Fruit fly (Drosophila melanogaster) whole organism, embryonic: ENCODE measurements around the gene Tep4.

Experiments used
- Abd-B ChIP-seq: fragments of 200-800 bp; sonication (Bioruptor generic); optimal IDR thresholded peaks from 2 replicates; lab custom pipeline; 2018; ENCODE audit warnings: missing biosample characterization, mild to moderate bottlenecking, missing genetic modification characterization, moderate library complexity
- Blimp-1 ChIP-seq: fragments of 200-800 bp; sonication (Bioruptor generic); optimal IDR thresholded peaks from 3 replicates; lab custom pipeline; 2018; ENCODE audit warnings: missing biosample characterization, missing genetic modification characterization, mild to moderate bottlenecking, moderate library complexity, missing genetic modification reagents
- CG10209 ChIP-seq: fragments of 200-800 bp; sonication (Bioruptor generic); optimal IDR thresholded peaks from 3 replicates; lab custom pipeline; 2017; ENCODE audit warnings: missing biosample characterization, mild to moderate bottlenecking, missing genetic modification characterization, missing genetic modification reagents
- CG11723 ChIP-seq: fragments of 200-800 bp; sonication (Bioruptor generic); optimal IDR thresholded peaks from 2 replicates; lab custom pipeline; 2017; ENCODE audit warnings: missing biosample characterization, mild to moderate bottlenecking, missing genetic modification characterization
- CG15696 ChIP-seq: fragments of 200-800 bp; sonication (Bioruptor generic); optimal IDR thresholded peaks from 2 replicates; lab custom pipeline; 2019; ENCODE audit warnings: missing biosample characterization, mild to moderate bottlenecking, missing genetic modification characterization, moderate library complexity
- CG17385 ChIP-seq: fragments of 200-800 bp; sonication (Bioruptor generic); optimal IDR thresholded peaks from 3 replicates; lab custom pipeline; 2018; ENCODE audit warnings: missing biosample characterization, mild to moderate bottlenecking, missing genetic modification characterization
- CG3065 ChIP-seq: fragments of 200-800 bp; sonication (Bioruptor generic); optimal IDR thresholded peaks from 2 replicates; lab custom pipeline; 2016; ENCODE audit warnings: missing biosample characterization, missing genetic modification characterization
- CG31388 ChIP-seq: fragments of 200-800 bp; sonication (Bioruptor generic); optimal IDR thresholded peaks from 2 replicates; lab custom pipeline; 2016; ENCODE audit warnings: missing biosample characterization, missing genetic modification characterization
- CG31441 ChIP-seq: fragments of 200-800 bp; sonication (Bioruptor generic); IDR thresholded peaks from 2 replicates; pipeline ENCODE4 v1.3.6; 2022; ENCODE audit warnings: missing biosample characterization, missing genetic modification characterization
- CG32772 ChIP-seq: fragments of 200-800 bp; sonication (Bioruptor generic); IDR thresholded peaks from 2 replicates; pipeline ENCODE4 v1.3.6; 2022; ENCODE audit warnings: missing biosample characterization, missing genetic modification characterization
- CG42726 ChIP-seq: fragments of 200-800 bp; sonication (Bioruptor generic); IDR thresholded peaks from 2 replicates; pipeline ENCODE4 v1.3.6; 2022; ENCODE audit warnings: missing biosample characterization, missing genetic modification characterization; ENCODE audit not compliant: partially characterized antibody
- CG6791 ChIP-seq: fragments of 200-800 bp; sonication (Bioruptor generic); IDR thresholded peaks from 3 replicates; pipeline ENCODE4 v1.3.6; 2022; ENCODE audit warnings: missing biosample characterization, missing genetic modification characterization; ENCODE audit not compliant: partially characterized antibody
- CG6854 ChIP-seq: fragments of 200-800 bp; sonication (Bioruptor generic); optimal IDR thresholded peaks from 3 replicates; lab custom pipeline; 2017; ENCODE audit warnings: missing biosample characterization, mild to moderate bottlenecking, missing genetic modification characterization
- CG8388 ChIP-seq: fragments of 200-800 bp; sonication (Bioruptor generic); optimal IDR thresholded peaks from 2 replicates; lab custom pipeline; 2019; ENCODE audit warnings: missing biosample characterization, mild to moderate bottlenecking, missing genetic modification characterization, moderate library complexity
- CoRest ChIP-seq: fragments of 200-800 bp; sonication (Bioruptor generic); optimal IDR thresholded peaks from 3 replicates; lab custom pipeline; 2018; ENCODE audit warnings: missing biosample characterization, mild to moderate bottlenecking, missing genetic modification characterization, moderate library complexity
- CrebB ChIP-seq: fragments of 200-800 bp; sonication (Bioruptor generic); optimal IDR thresholded peaks from 3 replicates; lab custom pipeline; 2018; ENCODE audit warnings: missing biosample characterization, mild to moderate bottlenecking, missing genetic modification characterization
- D ChIP-seq, 2 experiments: fragments of 200-800 bp in 1 of 2; fragments of >200 bp in 1 of 2; sonication (Bioruptor generic) in 1 of 2; optimal IDR thresholded peaks; 2 replicates in 1 of 2; 3 replicates in 1 of 2; lab custom pipeline; 2017; ENCODE audit warnings: mild to moderate bottlenecking in 1 of 2, missing biosample characterization in 1 of 2, missing genetic modification characterization in 1 of 2, missing genetic modification reagents in 1 of 2
- HLHmδ ChIP-seq: fragments of 200-800 bp; sonication (Bioruptor generic); optimal IDR thresholded peaks from 2 replicates; lab custom pipeline; 2018; ENCODE audit warnings: missing biosample characterization, mild to moderate bottlenecking, missing genetic modification characterization, moderate library complexity
- HmgZ ChIP-seq: fragments of 200-800 bp; sonication (Bioruptor generic); optimal IDR thresholded peaks from 2 replicates; lab custom pipeline; 2018; ENCODE audit warnings: missing biosample characterization, mild to moderate bottlenecking, missing genetic modification characterization
- Hmx ChIP-seq: fragments of 200-800 bp; sonication (Bioruptor generic); optimal IDR thresholded peaks from 2 replicates; lab custom pipeline; 2016; ENCODE audit warnings: missing biosample characterization, missing genetic modification characterization
- Hr3 ChIP-seq: fragments of 200-800 bp; sonication (Bioruptor generic); optimal IDR thresholded peaks from 3 replicates; lab custom pipeline; 2016; ENCODE audit warnings: missing biosample characterization, missing genetic modification characterization
- Max ChIP-seq: fragments of 200-800 bp; sonication (Bioruptor generic); optimal IDR thresholded peaks from 2 replicates; lab custom pipeline; 2016; ENCODE audit warnings: missing biosample characterization, mild to moderate bottlenecking, missing genetic modification characterization
- Ssrp ChIP-seq: fragments of 200-800 bp; sonication (Bioruptor generic); optimal IDR thresholded peaks from 2 replicates; lab custom pipeline; 2018; ENCODE audit warnings: missing biosample characterization, mild to moderate bottlenecking, missing genetic modification characterization, moderate library complexity
- Stat92E ChIP-seq, 3 experiments: fragments of >200 bp in 2 of 3; fragments of 200-800 bp in 1 of 3; sonication (Bioruptor generic) in 1 of 3; optimal IDR thresholded peaks; 2 replicates each; lab custom pipeline; 2017 to 2019; ENCODE audit warnings: missing biosample characterization in 3 of 3, missing genetic modification characterization in 3 of 3, mild to moderate bottlenecking in 1 of 3, moderate library complexity in 1 of 3
- abd-A ChIP-seq: fragments of 200-800 bp; sonication (Bioruptor generic); optimal IDR thresholded peaks from 3 replicates; lab custom pipeline; 2019; ENCODE audit warnings: missing biosample characterization, mild to moderate bottlenecking, missing genetic modification characterization, moderate library complexity
- az2 ChIP-seq: fragments of 200-800 bp; sonication (Bioruptor generic); optimal IDR thresholded peaks from 3 replicates; lab custom pipeline; 2016; ENCODE audit warnings: missing biosample characterization, missing genetic modification characterization
- bcd ChIP-seq: fragments of 200-800 bp; sonication (Bioruptor generic); optimal IDR thresholded peaks from 2 replicates; lab custom pipeline; 2017; ENCODE audit warnings: missing biosample characterization, mild to moderate bottlenecking, missing genetic modification characterization
- bsh ChIP-seq, 2 experiments: fragments of 200-800 bp; sonication (Bioruptor generic); optimal IDR thresholded peaks; 2 replicates each; lab custom pipeline; 2017 to 2018; ENCODE audit warnings: mild to moderate bottlenecking in 2 of 2, missing biosample characterization in 2 of 2, missing genetic modification characterization in 2 of 2, moderate library complexity in 1 of 2
- cato ChIP-seq: fragments of 200-800 bp; sonication (Bioruptor generic); optimal IDR thresholded peaks from 2 replicates; lab custom pipeline; 2016; ENCODE audit warnings: missing biosample characterization, missing genetic modification characterization, borderline replicate concordance
- chinmo ChIP-seq: fragments of 200-800 bp; sonication (Bioruptor generic); IDR thresholded peaks from 4 replicates; pipeline ENCODE4 v1.3.6; 2022; ENCODE audit warnings: missing biosample characterization, missing genetic modification characterization; ENCODE audit not compliant: partially characterized antibody
- fd3F ChIP-seq: fragments of 200-800 bp; sonication (Bioruptor generic); optimal IDR thresholded peaks from 2 replicates; lab custom pipeline; 2018; ENCODE audit warnings: missing biosample characterization, mild to moderate bottlenecking, missing genetic modification characterization, moderate library complexity
- gcm ChIP-seq: fragments of 200-800 bp; sonication (Bioruptor generic); optimal IDR thresholded peaks from 2 replicates; lab custom pipeline; 2019; ENCODE audit warnings: missing biosample characterization, mild to moderate bottlenecking, missing genetic modification characterization, moderate library complexity
- grau ChIP-seq: fragments of 200-800 bp; optimal IDR thresholded peaks from 3 replicates; lab custom pipeline; 2019; ENCODE audit warnings: missing biosample characterization, mild to moderate bottlenecking, missing genetic modification characterization, moderate library complexity
- gsb-n ChIP-seq: fragments of 200-800 bp; sonication (Bioruptor generic); optimal IDR thresholded peaks from 3 replicates; lab custom pipeline; 2018; ENCODE audit warnings: missing biosample characterization, mild to moderate bottlenecking, missing genetic modification characterization
- ind ChIP-seq: fragments of 200-800 bp; sonication (Bioruptor generic); optimal IDR thresholded peaks from 3 replicates; lab custom pipeline; 2016; ENCODE audit warnings: missing biosample characterization, missing genetic modification characterization
- nom ChIP-seq: fragments of 200-800 bp; sonication (Bioruptor generic); optimal IDR thresholded peaks from 2 replicates; lab custom pipeline; 2017; ENCODE audit warnings: missing biosample characterization, missing genetic modification characterization, mild to moderate bottlenecking, moderate library complexity, missing genetic modification reagents
- ranshi ChIP-seq: fragments of 200-800 bp; sonication (Bioruptor generic); IDR thresholded peaks from 2 replicates; pipeline ENCODE4 v1.3.6; 2022; ENCODE audit warnings: missing biosample characterization, missing genetic modification characterization
- sens-2 ChIP-seq: fragments of 200-800 bp; sonication (Bioruptor generic); IDR thresholded peaks from 2 replicates; pipeline ENCODE4 v1.3.6; 2022; ENCODE audit warnings: missing biosample characterization, missing genetic modification characterization
- slp2 ChIP-seq: fragments of 200-800 bp; sonication (Bioruptor generic); optimal IDR thresholded peaks from 2 replicates; lab custom pipeline; 2016; ENCODE audit warnings: missing biosample characterization, missing genetic modification characterization
- stc ChIP-seq: fragments of 200-800 bp; sonication (Bioruptor generic); IDR thresholded peaks from 2 replicates; pipeline ENCODE4 v1.3.6; 2022; ENCODE audit warnings: missing biosample characterization, missing genetic modification characterization
- tap ChIP-seq: fragments of 200-800 bp; optimal IDR thresholded peaks from 3 replicates; lab custom pipeline; 2019; ENCODE audit warnings: missing biosample characterization, mild to moderate bottlenecking, missing genetic modification characterization, moderate library complexity
- tio ChIP-seq: fragments of 200-800 bp; sonication (Bioruptor generic); optimal IDR thresholded peaks from 2 replicates; lab custom pipeline; 2017; ENCODE audit warnings: missing biosample characterization, missing genetic modification characterization, inconsistent platforms
- toy ChIP-seq: fragments of 200-800 bp; sonication (Bioruptor generic); IDR thresholded peaks from 2 replicates; pipeline ENCODE4 v1.3.6; 2022; ENCODE audit warnings: missing biosample characterization, missing genetic modification characterization
- trh ChIP-seq: fragments of 200-800 bp; sonication (Bioruptor generic); optimal IDR thresholded peaks from 2 replicates; lab custom pipeline; 2016; ENCODE audit warnings: missing biosample characterization, missing genetic modification characterization
- vfl ChIP-seq: fragments of 200-800 bp; sonication (Bioruptor generic); optimal IDR thresholded peaks from 2 replicates; lab custom pipeline; 2016; ENCODE audit warnings: missing biosample characterization, missing genetic modification characterization
- vnd ChIP-seq: fragments of 200-800 bp; sonication (Bioruptor generic); IDR thresholded peaks from 3 replicates; pipeline ENCODE4 v1.3.6; 2022; ENCODE audit warnings: missing biosample characterization, missing genetic modification characterization; ENCODE audit not compliant: partially characterized antibody
- zen ChIP-seq: fragments of 200-800 bp; sonication (Bioruptor generic); optimal IDR thresholded peaks from 3 replicates; lab custom pipeline; 2018; ENCODE audit warnings: missing biosample characterization, mild to moderate bottlenecking, missing genetic modification characterization, moderate library complexity

The Tep4 gene

dm6 chr2L:19537779-19538456 is 10.4 kb upstream of the Tep4 start, which contains the start of gene CG13082 (continued):
- TF ChIP-seq CG31388 = no peak
- TF ChIP-seq CG11723 = peak; percentile 35
- peak in 1 of 3 experiments; percentile 65 for TF ChIP-seq Stat92E (GFP tag; optimal IDR thresholded peaks at IDR 0.05; lab: Kevin White, UChicago)
- no peak for TF ChIP-seq CG3065
- TF ChIP-seq CG6854 (GFP tag; lab: Kevin White, UChicago) = no peak
- peak; percentile 53 for TF ChIP-seq nom (GFP tag; lab: Kevin White, UChicago)
- no peak for TF ChIP-seq vfl (GFP tag; lab: Kevin White, UChicago)
- TF ChIP-seq chinmo (GFP tag; lab: Robert Waterston, UW) = no peak
- no peak for TF ChIP-seq fd3F (GFP tag; lab: Kevin White, UChicago)
- TF ChIP-seq CG15696 (tag; lab: Kevin White, UChicago) = peak; percentile 23
- peak; percentile 69 for TF ChIP-seq CG8388 (GFP tag; lab: Kevin White, UChicago)
- peak; percentile 77 for TF ChIP-seq gsb-n (tag; lab: Kevin White, UChicago)
- no peak for TF ChIP-seq trh (GFP tag; lab: Kevin White, UChicago)
- TF ChIP-seq CG32772 (GFP tag; lab: Robert Waterston, UW) = no peak
- TF ChIP-seq HLHmδ (GFP tag; lab: Kevin White, UChicago) = no peak
- peak; percentile 21 for TF ChIP-seq Max (GFP tag; lab: Kevin White, UChicago)
- peak; percentile 61 for TF ChIP-seq CoRest (tag; lab: Kevin White, UChicago)
- no peak for TF ChIP-seq CG42726 (GFP tag; lab: Robert Waterston, UW)
- TF ChIP-seq bsh (GFP tag; optimal IDR thresholded peaks at IDR 0.05; lab: Kevin White, UChicago) = peak; percentile 77 to 90
- TF ChIP-seq CG17385 = peak; percentile 45
- no peak for TF ChIP-seq abd-A (tag; lab: Kevin White, UChicago)
- TF ChIP-seq sens-2 = no peak
- peak; percentile 33 for TF ChIP-seq zen (tag; lab: Kevin White, UChicago)
- TF ChIP-seq cato (GFP tag; lab: Kevin White, UChicago) = no peak
- TF ChIP-seq CG10209 (GFP tag; lab: Kevin White, UChicago) = peak; percentile 48
- TF ChIP-seq tio (GFP tag; lab: Kevin White, UChicago) = peak; percentile 19
- TF ChIP-seq Hr3 = peak; percentile 26
- TF ChIP-seq tap (tag; lab: Kevin White, UChicago) = peak; percentile 20
- TF ChIP-seq D (optimal IDR thresholded peaks at IDR 0.05; lab: Kevin White, UChicago) = no peak
- peak; percentile 75 for TF ChIP-seq D (GFP tag; optimal IDR thresholded peaks at IDR 0.05; lab: Kevin White, UChicago)
- TF ChIP-seq HmgZ (tag; lab: Kevin White, UChicago) = no peak
- TF ChIP-seq Ssrp (tag; lab: Kevin White, UChicago) = peak; percentile 35
- peak; percentile 87 for TF ChIP-seq Blimp-1 (GFP tag; lab: Kevin White, UChicago)
- TF ChIP-seq bcd (GFP tag; lab: Kevin White, UChicago) = peak; percentile 39
- 0 out of 2 replicates have a peak, but pooled peaks have one; percentile 6 for TF ChIP-seq ranshi (GFP tag; lab: Robert Waterston, UW)
- TF ChIP-seq Abd-B = peak; percentile 8
- no peak for TF ChIP-seq CG6791 (GFP tag; lab: Robert Waterston, UW)
- TF ChIP-seq grau = peak; percentile 57
- peak; percentile 63 for TF ChIP-seq CG31441 (GFP tag; lab: Robert Waterston, UW)
- TF ChIP-seq ind (GFP tag; lab: Kevin White, UChicago) = peak; percentile 33
- TF ChIP-seq CrebB (tag; lab: Kevin White, UChicago) = no peak
- no peak for TF ChIP-seq vnd (GFP tag; lab: Robert Waterston, UW)
- peak; percentile 54 for TF ChIP-seq gcm (GFP tag; lab: Kevin White, UChicago)
- TF ChIP-seq Hmx (GFP tag; lab: Kevin White, UChicago) = peak; percentile 36
- TF ChIP-seq slp2 = peak; percentile 40
- TF ChIP-seq az2 (GFP tag; lab: Kevin White, UChicago) = peak; percentile 53
- no peak for TF ChIP-seq stc (GFP tag; lab: Robert Waterston, UW)
- TF ChIP-seq toy (GFP tag; lab: Robert Waterston, UW) = no peak
